Worm (Caenorhabditis elegans) whole organism, dauer: ENCODE data around the gene gst-11.

Experiments used
- unc-62 ChIP-seq: sonication (generic microtip); optimal IDR thresholded peaks from 2 replicates; lab custom pipeline; 2017; ENCODE audit warnings: missing biosample characterization, missing genetic modification reagents, missing genetic modification characterization

gst-11 gene

ce11 chrX:3585625-3586024 is 47.9 kb downstream of the gst-11 start, which contains the start of gene T27A10.2:
T27A10.2 (plus strand) TSS chrX:3585957.
- TF ChIP-seq unc-62 (GFP tag; lab: Kevin White, UChicago), result no peak

DNA sequence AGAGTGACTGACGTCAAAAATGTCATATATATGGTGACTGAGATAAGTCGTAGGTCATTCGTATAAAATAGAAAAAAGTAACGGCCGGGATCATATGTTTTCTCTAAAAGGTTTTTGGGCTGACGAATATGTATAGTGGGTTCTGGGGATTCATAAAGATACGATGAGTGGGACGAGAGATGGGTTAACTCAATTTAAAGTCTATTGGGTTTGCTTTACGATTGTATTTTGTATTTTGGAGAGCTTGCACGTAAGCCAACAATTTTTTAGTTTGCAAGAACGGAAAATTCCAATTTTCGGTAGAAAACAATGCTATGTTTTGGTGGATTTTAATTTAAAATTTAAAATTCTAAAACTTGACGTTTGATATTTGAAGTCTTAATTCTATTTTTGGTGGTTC is 49.1 kb downstream of the gst-11 start:
- TF ChIP-seq unc-62 (GFP tag; lab: Kevin White, UChicago), result no peak

- TF ChIP-seq unc-62 (GFP tag; lab: Kevin White, UChicago), result no peak
Observed at ce11 chrX:3583436-3583835, 50.1 kb downstream of the gst-11 start.
